Worm (Caenorhabditis elegans) whole organism, L2 larva: ENCODE data around the gene lact-8.

Experiments
- C34F6.9 ChIP-seq: fragments of 150-350 bp; optimal IDR thresholded peaks from 2 replicates; lab custom pipeline; 2014; ENCODE audit warnings: missing biosample characterization, missing genetic modification characterization
- F13H6.1 ChIP-seq: sonication (generic microtip); optimal IDR thresholded peaks from 2 replicates; lab custom pipeline; 2016; ENCODE audit warnings: missing genetic modification characterization, missing compliant biosample characterization
- R02D3.7 ChIP-seq: fragments of 150-350 bp; optimal IDR thresholded peaks from 2 replicates; lab custom pipeline; 2014; ENCODE audit warnings: missing biosample characterization, missing genetic modification characterization
- Y55F3AM.14 ChIP-seq: fragments of 200-800 bp; sonication (Bioruptor generic); optimal IDR thresholded peaks from 2 replicates; lab custom pipeline; 2018; ENCODE audit warnings: mild to moderate bottlenecking, missing genetic modification characterization, missing compliant biosample characterization
- ZK546.5 ChIP-seq: sonication (generic microtip); optimal IDR thresholded peaks from 2 replicates; lab custom pipeline; 2017; ENCODE audit warnings: missing biosample characterization, missing genetic modification characterization
- alr-1 ChIP-seq: fragments of 150-350 bp; optimal IDR thresholded peaks from 2 replicates; lab custom pipeline; 2014; ENCODE audit warnings: missing biosample characterization, missing genetic modification characterization
- aly-2 ChIP-seq: fragments of 150-350 bp; optimal IDR thresholded peaks from 2 replicates; lab custom pipeline; 2014; ENCODE audit warnings: missing biosample characterization, missing genetic modification characterization
- ama-1 ChIP-seq: fragments of 150-350 bp; optimal IDR thresholded peaks from 2 replicates; lab custom pipeline; 2018; ENCODE audit warnings: inconsistent platforms
- blmp-1 ChIP-seq: sonication (generic microtip); optimal IDR thresholded peaks from 2 replicates; lab custom pipeline; 2017; ENCODE audit warnings: missing genetic modification characterization, mild to moderate bottlenecking, missing compliant biosample characterization, antibody characterized with exemption, moderate library complexity; ENCODE audit not compliant: insufficient read depth
- ceh-16 ChIP-seq: fragments of 150-350 bp; optimal IDR thresholded peaks from 2 replicates; lab custom pipeline; 2014; ENCODE audit warnings: missing biosample characterization, missing genetic modification characterization
- ceh-82 ChIP-seq: fragments of 150-350 bp; optimal IDR thresholded peaks from 2 replicates; lab custom pipeline; 2014; ENCODE audit warnings: missing biosample characterization, missing genetic modification characterization
- crh-2 ChIP-seq: sonication (generic microtip); optimal IDR thresholded peaks from 2 replicates; lab custom pipeline; 2017; ENCODE audit warnings: missing biosample characterization, missing genetic modification characterization
- dmd-4 ChIP-seq: sonication (generic microtip); optimal IDR thresholded peaks from 2 replicates; lab custom pipeline; 2017; ENCODE audit warnings: missing biosample characterization, missing genetic modification characterization
- egl-27 ChIP-seq: sonication (generic microtip); optimal IDR thresholded peaks from 3 replicates; lab custom pipeline; 2017; ENCODE audit warnings: missing biosample characterization, missing genetic modification reagents, missing genetic modification characterization
- elt-1 ChIP-seq: fragments of 150-350 bp; optimal IDR thresholded peaks from 2 replicates; lab custom pipeline; 2014; ENCODE audit warnings: missing biosample characterization, missing genetic modification characterization
- elt-3 ChIP-seq: sonication (generic microtip); optimal IDR thresholded peaks from 2 replicates; lab custom pipeline; 2017; ENCODE audit warnings: missing biosample characterization, missing genetic modification characterization
- fos-1 ChIP-seq: fragments of 150-350 bp; optimal IDR thresholded peaks from 2 replicates; lab custom pipeline; 2014; ENCODE audit warnings: missing biosample characterization, missing genetic modification characterization
- gmeb-1 ChIP-seq: fragments of 150-350 bp; optimal IDR thresholded peaks from 2 replicates; lab custom pipeline; 2014; ENCODE audit warnings: missing biosample characterization, missing genetic modification characterization
- lin-11 ChIP-seq: fragments of 150-350 bp; sonication (generic microtip); optimal IDR thresholded peaks from 2 replicates; lab custom pipeline; 2014; ENCODE audit warnings: missing biosample characterization, missing genetic modification characterization, inconsistent platforms, mixed read lengths
- lin-13 ChIP-seq: fragments of 150-350 bp; optimal IDR thresholded peaks from 2 replicates; lab custom pipeline; 2014; ENCODE audit warnings: missing biosample characterization, missing genetic modification reagents, missing genetic modification characterization
- lin-39 ChIP-seq: fragments of 150-350 bp; optimal IDR thresholded peaks from 2 replicates; lab custom pipeline; 2014; ENCODE audit warnings: missing biosample characterization, missing genetic modification reagents, missing genetic modification characterization
- lsy-2 ChIP-seq, 2 experiments: fragments of 150-350 bp in 1 of 2; sonication (generic microtip) in 1 of 2; optimal IDR thresholded peaks; 2 replicates each; lab custom pipeline; 2014 to 2017; ENCODE audit warnings: missing biosample characterization in 2 of 2, missing genetic modification characterization in 2 of 2
- mab-5 ChIP-seq: fragments of 150-350 bp; optimal IDR thresholded peaks from 2 replicates; lab custom pipeline; 2014; ENCODE audit warnings: missing biosample characterization, missing genetic modification characterization
- mbf-1 ChIP-seq: sonication (generic microtip); optimal IDR thresholded peaks from 2 replicates; lab custom pipeline; 2017; ENCODE audit warnings: missing biosample characterization, missing genetic modification characterization
- mdl-1 ChIP-seq, 2 experiments: fragments of 150-350 bp in 1 of 2; sonication (generic microtip) in 1 of 2; optimal IDR thresholded peaks; 2 replicates each; lab custom pipeline; 2017; ENCODE audit warnings: missing biosample characterization in 2 of 2, missing genetic modification characterization in 2 of 2
- nhr-10 ChIP-seq: sonication (generic microtip); optimal IDR thresholded peaks from 2 replicates; lab custom pipeline; 2017; ENCODE audit warnings: missing biosample characterization, missing genetic modification characterization
- nhr-11 ChIP-seq: fragments of 150-350 bp; optimal IDR thresholded peaks from 2 replicates; lab custom pipeline; 2014; ENCODE audit warnings: missing biosample characterization, missing genetic modification characterization
- nhr-12 ChIP-seq: fragments of 150-350 bp; optimal IDR thresholded peaks from 2 replicates; lab custom pipeline; 2014; ENCODE audit warnings: missing biosample characterization, missing genetic modification characterization
- nhr-129 ChIP-seq: fragments of 150-350 bp; optimal IDR thresholded peaks from 2 replicates; lab custom pipeline; 2014; ENCODE audit warnings: missing biosample characterization, missing genetic modification characterization
- nhr-21 ChIP-seq: fragments of 150-350 bp; optimal IDR thresholded peaks from 2 replicates; lab custom pipeline; 2014; ENCODE audit warnings: missing biosample characterization, missing genetic modification characterization
- nhr-23 ChIP-seq: fragments of 150-350 bp; optimal IDR thresholded peaks from 2 replicates; lab custom pipeline; 2014; ENCODE audit warnings: missing biosample characterization, missing genetic modification reagents, missing genetic modification characterization
- nhr-237 ChIP-seq: fragments of 150-350 bp; optimal IDR thresholded peaks from 2 replicates; lab custom pipeline; 2014; ENCODE audit warnings: missing biosample characterization, missing genetic modification characterization
- nhr-25 ChIP-seq: fragments of 150-350 bp; sonication (generic microtip); optimal IDR thresholded peaks from 3 replicates; lab custom pipeline; 2014; ENCODE audit warnings: missing biosample characterization, missing genetic modification characterization
- nhr-6 ChIP-seq: fragments of 150-350 bp; optimal IDR thresholded peaks from 2 replicates; lab custom pipeline; 2014; ENCODE audit warnings: missing biosample characterization, missing genetic modification characterization
- nhr-77 ChIP-seq: fragments of 150-350 bp; optimal IDR thresholded peaks from 2 replicates; lab custom pipeline; 2014; ENCODE audit warnings: missing biosample characterization, missing genetic modification characterization
- peb-1 ChIP-seq: fragments of 150-350 bp; optimal IDR thresholded peaks from 2 replicates; lab custom pipeline; 2014; ENCODE audit warnings: missing biosample characterization, missing genetic modification characterization
- sem-4 ChIP-seq: fragments of 150-350 bp; optimal IDR thresholded peaks from 2 replicates; lab custom pipeline; 2014; ENCODE audit warnings: missing biosample characterization, missing genetic modification reagents, missing genetic modification characterization
- skn-1 ChIP-seq: sonication (generic microtip); optimal IDR thresholded peaks from 2 replicates; lab custom pipeline; 2017; ENCODE audit warnings: missing biosample characterization, missing genetic modification characterization
- sma-3 ChIP-seq: sonication (generic microtip); optimal IDR thresholded peaks from 2 replicates; lab custom pipeline; 2016; ENCODE audit warnings: missing genetic modification reagents, missing genetic modification characterization, missing compliant biosample characterization
- sma-9 ChIP-seq, 2 experiments: fragments of 150-350 bp in 1 of 2; sonication (generic microtip) in 1 of 2; optimal IDR thresholded peaks; 2 replicates each; lab custom pipeline; 2014 to 2016; ENCODE audit warnings: missing genetic modification characterization in 2 of 2, mild to moderate bottlenecking in 1 of 2, missing biosample characterization in 1 of 2, missing compliant biosample characterization in 1 of 2, missing genetic modification reagents in 1 of 2, moderate library complexity in 1 of 2
- snpc-4 ChIP-seq: fragments of 150-350 bp; optimal IDR thresholded peaks from 2 replicates; lab custom pipeline; 2014; ENCODE audit warnings: missing biosample characterization, missing genetic modification characterization
- unc-39 ChIP-seq: fragments of 150-350 bp; optimal IDR thresholded peaks from 2 replicates; lab custom pipeline; 2014; ENCODE audit warnings: missing biosample characterization, missing genetic modification characterization
- unc-55 ChIP-seq: fragments of 150-350 bp; sonication (generic microtip); optimal IDR thresholded peaks from 3 replicates; lab custom pipeline; 2014; ENCODE audit warnings: missing biosample characterization, missing genetic modification reagents, missing genetic modification characterization
- unc-62 ChIP-seq: fragments of 150-350 bp; optimal IDR thresholded peaks from 2 replicates; lab custom pipeline; 2014; ENCODE audit warnings: missing biosample characterization, missing genetic modification reagents, missing genetic modification characterization
- zag-1 ChIP-seq: fragments of 150-350 bp; optimal IDR thresholded peaks from 2 replicates; lab custom pipeline; 2014; ENCODE audit warnings: missing biosample characterization, missing genetic modification characterization
- ztf-1 ChIP-seq: fragments of 200-800 bp; sonication (Bioruptor generic); conservative IDR thresholded peaks from 2 replicates; pipeline ENCODE4 v1.3.6; 2022; ENCODE audit warnings: missing genetic modification characterization, missing compliant biosample characterization
- ztf-11 ChIP-seq: sonication (generic microtip); optimal IDR thresholded peaks from 2 replicates; lab custom pipeline; 2017; ENCODE audit warnings: missing biosample characterization, missing genetic modification characterization
- ztf-4 ChIP-seq: fragments of 150-350 bp; optimal IDR thresholded peaks from 2 replicates; lab custom pipeline; 2014; ENCODE audit warnings: missing biosample characterization, missing genetic modification characterization

The lact-8 gene

DNA sequence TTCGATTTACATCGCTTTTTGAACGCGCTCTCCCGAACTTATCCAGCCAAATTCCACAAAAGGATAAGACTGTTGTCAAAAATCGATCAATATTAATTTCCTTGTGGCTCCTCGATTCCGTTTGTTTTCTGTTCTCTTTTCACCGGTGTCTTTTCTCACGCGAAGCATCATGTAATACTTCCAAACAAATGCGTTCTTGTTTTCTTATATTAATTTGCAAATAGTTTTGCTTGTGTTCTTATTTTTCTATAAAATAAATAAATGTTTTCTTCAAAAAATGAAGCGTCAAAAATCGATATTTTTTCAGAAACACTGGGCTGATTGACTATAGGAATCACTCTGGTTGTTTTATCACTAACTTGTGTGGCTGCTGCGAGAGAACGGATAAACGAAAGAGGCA lies 20.2 kb upstream of the lact-8 start, which contains the start of gene math-33:
Gene math-33 (plus strand): TSS at position 301 of the 400 bp plus-strand sequence.
- TF ChIP-seq alr-1 (no peak), nhr-10 (tag; lab: Kevin White, UChicago) (no peak), ztf-4 (tag; lab: Kevin White, UChicago) (no peak), nhr-12 (tag; lab: Kevin White, UChicago) (no peak), aly-2 (no peak), elt-3 (tag; lab: Kevin White, UChicago) (no peak), nhr-129 (tag; lab: Kevin White, UChicago) (no peak), blmp-1 (no peak), ceh-82 (tag; lab: Kevin White, UChicago) (no peak), sma-9 (GFP tag; optimal IDR thresholded peaks at IDR 0.05; lab: Kevin White, UChicago) (no peak), sma-9 (tag; optimal IDR thresholded peaks at IDR 0.05; lab: Kevin White, UChicago) (no peak), fos-1 (no peak)

DNA sequence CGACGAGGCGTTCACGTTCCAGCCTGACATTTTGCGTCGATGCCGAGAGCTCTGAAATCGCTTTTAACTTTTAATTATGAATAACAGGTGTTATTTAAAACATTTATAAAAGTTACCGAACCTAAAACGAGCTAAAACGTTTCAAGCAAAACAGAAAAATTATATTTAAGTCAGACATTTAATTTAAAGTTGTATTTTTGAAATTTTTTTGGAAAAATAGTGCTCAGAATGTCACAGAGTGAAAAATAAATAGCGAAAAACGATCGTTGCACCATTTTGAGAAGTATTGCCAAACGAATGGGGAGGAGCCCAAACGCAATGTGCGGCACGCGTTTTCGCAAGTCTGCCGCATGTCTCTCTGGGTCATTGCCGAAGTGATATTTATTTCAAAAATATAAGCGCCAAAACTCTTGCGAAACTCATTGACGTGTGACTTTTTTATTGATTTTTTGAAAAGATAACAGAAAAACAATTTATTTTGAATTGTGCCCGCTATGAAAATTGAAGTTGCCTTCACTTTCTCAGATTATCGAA lies 19.7 kb upstream of the lact-8 start, which contains the start of gene erfa-3:
Gene erfa-3 (minus strand): TSS at position 51 of the 534 bp plus-strand sequence.
- TF ChIP-seq lin-13 (GFP tag; lab: Kevin White, UChicago) (peak; percentile 43), Y55F3AM.14 (GFP tag; lab: Kevin White, UChicago) (no peak), sem-4 (tag; lab: Kevin White, UChicago) (peak; percentile 30), alr-1 (no peak), mdl-1 (tag; optimal IDR thresholded peaks at IDR 0.05; lab: Kevin White, UChicago) (no peak), unc-62 (GFP tag; lab: Kevin White, UChicago) (no peak), ztf-4 (tag; lab: Kevin White, UChicago) (no peak), ZK546.5 (tag; lab: Kevin White, UChicago) (no peak), ztf-1 (GFP tag; lab: Robert Waterston, UW) (no peak), snpc-4 (tag; lab: Kevin White, UChicago) (no peak), aly-2 (no peak), elt-1 (tag; lab: Kevin White, UChicago) (no peak), C34F6.9 (peak; percentile 65), ztf-11 (tag; lab: Kevin White, UChicago) (no peak), nhr-77 (tag; lab: Kevin White, UChicago) (no peak), mbf-1 (no peak), nhr-11 (tag; lab: Kevin White, UChicago) (no peak), ceh-16 (tag; lab: Kevin White, UChicago) (no peak), lin-11 (tag; lab: Kevin White, UChicago) (peak; percentile 63), peb-1 (tag; lab: Kevin White, UChicago) (no peak), nhr-237 (tag; lab: Kevin White, UChicago) (no peak), R02D3.7 (tag; lab: Kevin White, UChicago) (no peak), nhr-25 (tag; lab: Kevin White, UChicago) (peak; percentile 66), fos-1 (peak; percentile 7), egl-27 (peak; percentile 33), gmeb-1 (tag; lab: Kevin White, UChicago) (peak; percentile 71), dmd-4 (no peak), nhr-21 (peak; percentile 6), blmp-1 (no peak), nhr-6 (tag; lab: Kevin White, UChicago) (no peak), elt-3 (tag; lab: Kevin White, UChicago) (no peak), skn-1 (tag; lab: Kevin White, UChicago) (no peak), lin-39 (tag; lab: Kevin White, UChicago) (no peak), crh-2 (tag; lab: Kevin White, UChicago) (peak; percentile 46), nhr-12 (tag; lab: Kevin White, UChicago) (no peak), sma-9 (GFP tag; optimal IDR thresholded peaks at IDR 0.05; lab: Kevin White, UChicago) (peak; percentile 48), sma-9 (tag; optimal IDR thresholded peaks at IDR 0.05; lab: Kevin White, UChicago) (no peak), sma-3 (GFP tag; lab: Kevin White, UChicago) (peak; percentile 69), lsy-2 (tag; optimal IDR thresholded peaks at IDR 0.05; lab: Kevin White, UChicago) (peak in 1 of 2 experiments; percentile 63), nhr-129 (tag; lab: Kevin White, UChicago) (peak; percentile 71), ceh-82 (tag; lab: Kevin White, UChicago) (no peak), nhr-23 (no peak), zag-1 (tag; lab: Kevin White, UChicago) (no peak), unc-39 (tag; lab: Kevin White, UChicago) (no peak), F13H6.1 (peak; percentile 77), unc-55 (GFP tag; lab: Kevin White, UChicago) (peak; percentile 73), mab-5 (peak; percentile 56), nhr-10 (tag; lab: Kevin White, UChicago) (no peak), ama-1 (lab: Kevin White, UChicago) (no peak)
